Fruit fly (Drosophila melanogaster) whole organism, embryonic: ENCODE results near the gene Drsl4.

Source experiments
- CG4360 ChIP-seq: fragments of 200-800 bp; sonication (Bioruptor generic); IDR thresholded peaks from 2 replicates; pipeline ENCODE4 v1.3.6; 2022; ENCODE audit warnings: missing biosample characterization, missing genetic modification characterization
- Gug ChIP-seq: fragments of 200-800 bp; sonication (Bioruptor generic); IDR thresholded peaks from 4 replicates; pipeline ENCODE4 v1.3.6; 2022; ENCODE audit warnings: missing biosample characterization, missing genetic modification characterization
- MTF-1 ChIP-seq: fragments of 200-800 bp; sonication (Bioruptor generic); optimal IDR thresholded peaks from 2 replicates; lab custom pipeline; 2018; ENCODE audit warnings: missing biosample characterization, mild to moderate bottlenecking, missing genetic modification characterization, borderline replicate concordance
- Vsx1 ChIP-seq: fragments of 200-800 bp; sonication (Bioruptor generic); optimal IDR thresholded peaks from 2 replicates; lab custom pipeline; 2017; ENCODE audit warnings: missing biosample characterization, mild to moderate bottlenecking, missing genetic modification characterization, missing genetic modification reagents
- bbx ChIP-seq: fragments of 200-800 bp; sonication (Bioruptor generic); IDR thresholded peaks from 2 replicates; pipeline ENCODE4 v1.3.6; 2022; ENCODE audit warnings: missing biosample characterization, missing genetic modification characterization; ENCODE audit not compliant: partially characterized antibody
- crp ChIP-seq, 2 experiments: fragments of 200-800 bp; sonication (Bioruptor generic); optimal IDR thresholded peaks; 2 replicates in 1 of 2; 3 replicates in 1 of 2; lab custom pipeline; 2017; ENCODE audit warnings: missing biosample characterization in 2 of 2, missing genetic modification characterization in 2 of 2, mild to moderate bottlenecking in 1 of 2, moderate library complexity in 1 of 2
- nmo ChIP-seq: fragments of 200-800 bp; sonication (Bioruptor generic); optimal IDR thresholded peaks from 2 replicates; lab custom pipeline; 2018; ENCODE audit warnings: missing biosample characterization, mild to moderate bottlenecking, missing genetic modification characterization, moderate library complexity
- psq ChIP-seq: fragments of 200-800 bp; sonication (Bioruptor generic); optimal IDR thresholded peaks from 2 replicates; lab custom pipeline; 2017; ENCODE audit warnings: missing biosample characterization, missing genetic modification characterization
- sens ChIP-seq: fragments of 200-800 bp; sonication (Bioruptor generic); peaks from one replicate; lab custom pipeline; 2016; ENCODE audit warnings: missing biosample characterization, missing genetic modification characterization
- slbo ChIP-seq: fragments of 200-800 bp; sonication (Bioruptor generic); IDR thresholded peaks from 2 replicates; pipeline ENCODE4 v1.3.6; 2022; ENCODE audit warnings: missing biosample characterization, missing genetic modification characterization
- usp ChIP-seq: fragments of >200 bp; optimal IDR thresholded peaks from 2 replicates; lab custom pipeline; 2017; ENCODE audit warnings: missing biosample characterization, missing genetic modification characterization

DNA sequence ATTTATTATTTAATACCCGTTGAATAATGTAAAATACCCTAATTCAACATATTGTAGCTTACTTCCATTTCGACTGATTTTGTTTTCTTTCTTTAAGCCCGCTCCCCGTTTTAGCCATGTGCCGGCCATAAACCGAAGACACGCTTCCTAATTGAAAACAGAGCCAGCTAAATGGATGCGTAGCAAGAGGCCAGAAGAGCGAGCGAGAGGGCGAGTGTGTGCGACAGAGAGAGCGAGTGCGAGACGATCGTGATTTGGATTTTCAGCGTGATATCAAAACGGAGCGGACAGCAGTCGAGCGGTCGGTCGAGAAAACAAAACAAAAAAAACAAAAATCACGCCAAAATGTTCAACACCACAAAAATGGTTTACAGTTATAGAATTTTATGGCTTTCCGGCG is 49.1 kb upstream of the Drsl4 start:
- TF ChIP-seq usp (GFP tag; lab: Kevin White, UChicago) (no peak), nmo (GFP tag; lab: Kevin White, UChicago) (no peak), slbo (GFP tag; lab: Robert Waterston, UW) (no peak), bbx (GFP tag; lab: Robert Waterston, UW) (no peak), crp (GFP tag; optimal IDR thresholded peaks at IDR 0.05; lab: Kevin White, UChicago) (no peak), sens (no peak), CG4360 (GFP tag; lab: Robert Waterston, UW) (no peak), Vsx1 (no peak), MTF-1 (GFP tag; lab: Kevin White, UChicago) (no peak), psq (GFP tag; lab: Kevin White, UChicago) (no peak), Gug (GFP tag; lab: Robert Waterston, UW) (no peak)
